Worm (Caenorhabditis elegans): Measurements from ENCODE around the gene rpl-20.

rpl-20 gene

DNA sequence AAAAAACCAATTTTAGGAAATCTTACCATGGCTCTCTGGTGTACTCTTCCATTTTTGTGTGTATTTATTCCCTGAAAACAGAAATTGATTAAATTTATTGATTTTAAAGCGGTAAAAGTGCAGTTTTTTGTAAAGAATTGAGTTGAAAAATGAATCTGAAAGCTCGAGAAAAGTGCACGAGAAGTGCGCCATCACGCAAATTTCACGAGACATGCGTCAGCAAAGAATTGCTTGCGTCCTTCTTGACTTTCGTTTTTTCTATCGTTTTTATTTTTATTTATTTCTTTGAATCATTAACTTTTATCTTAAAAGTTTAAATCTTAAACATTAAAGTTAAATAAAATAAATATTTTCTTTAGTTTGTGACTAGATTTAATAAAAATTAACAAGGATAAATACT, 4.2 kb downstream of the rpl-20 start, which contains the start of gene timm-17B.1 (continued):
- TF ChIP-seq rpc-1 (optimal IDR thresholded peaks at IDR 0.05) (no peak), rpc-1 (tag; optimal IDR thresholded peaks at IDR 0.05) (no peak), snpc-4 (GFP tag; optimal IDR thresholded peaks at IDR 0.05) (peak; percentile 12), snpc-4 (tag; optimal IDR thresholded peaks at IDR 0.05) (peak; percentile 34 to 64 (median 54)), B0261.1 (tag; optimal IDR thresholded peaks at IDR 0.05) (no peak), F37B4.10 (GFP tag; IDR thresholded peaks at IDR 0.05) (no peak), nhr-80 (tag; optimal IDR thresholded peaks at IDR 0.05) (peak; percentile 8), ccch-3 (GFP tag; optimal IDR thresholded peaks at IDR 0.05) (no peak), ceh-91 (GFP tag; IDR thresholded peaks at IDR 0.05) (no peak), die-1 (tag; optimal IDR thresholded peaks at IDR 0.05) (no peak), let-526 (GFP tag; IDR thresholded peaks at IDR 0.05) (no peak), F49E8.2 (tag; optimal IDR thresholded peaks at IDR 0.05; ENCODE audit: insufficient read depth) (no peak), K11D2.4 (GFP tag; IDR thresholded peaks at IDR 0.05) (no peak), F33H1.4 (GFP tag; IDR thresholded peaks at IDR 0.05) (peak; percentile 62), hlh-26 (GFP tag; conservative IDR thresholded peaks at IDR 0.05) (no peak), ZK185.1 (tag; optimal IDR thresholded peaks at IDR 0.05; ENCODE audit: poor library complexity, severe bottlenecking) (peak; percentile 49), egl-18 (GFP tag; IDR thresholded peaks at IDR 0.05) (no peak), F57C9.4 (tag; optimal IDR thresholded peaks at IDR 0.05) (no peak), snpc-1.3 (tag; optimal IDR thresholded peaks at IDR 0.05; ENCODE audit: insufficient read depth) (no peak), ztf-28 (GFP tag; IDR thresholded peaks at IDR 0.05) (no peak), lin-26 (GFP tag; IDR thresholded peaks at IDR 0.05) (no peak), ama-1 (optimal IDR thresholded peaks at IDR 0.05) (no peak), ama-1 (GFP tag; optimal IDR thresholded peaks at IDR 0.05) (no peak), hlh-12 (tag; optimal IDR thresholded peaks at IDR 0.05) (no peak), dox-1 (GFP tag; IDR thresholded peaks at IDR 0.05) (peak; percentile 68), ztf-25 (GFP tag; IDR thresholded peaks at IDR 0.05) (no peak), tlf-1 (GFP tag; optimal IDR thresholded peaks at IDR 0.05) (no peak), ceh-58 (GFP tag; IDR thresholded peaks at IDR 0.05) (no peak), cebp-1 (GFP tag; IDR thresholded peaks at IDR 0.05) (no peak), cebp-1 (tag; optimal IDR thresholded peaks at IDR 0.05) (peak; percentile 62), rcor-1 (GFP tag; IDR thresholded peaks at IDR 0.05) (peak; percentile 63; the same call in 1 of the 2 replicates), rec-8 (tag; optimal IDR thresholded peaks at IDR 0.05) (no peak), cebp-2 (GFP tag; IDR thresholded peaks at IDR 0.05) (no peak), lsy-27 (tag; optimal IDR thresholded peaks at IDR 0.05; ENCODE audit: borderline replicate concordance, insufficient read depth) (no peak), nfyb-1 (GFP tag; IDR thresholded peaks at IDR 0.05) (0 out of 2 replicates have a peak, but pooled peaks have one; percentile 68), Y95B8A.8 (GFP tag; IDR thresholded peaks at IDR 0.05) (no peak), aptf-2 (GFP tag; conservative IDR thresholded peaks at IDR 0.05) (no peak), zim-3 (tag; optimal IDR thresholded peaks at IDR 0.05) (no peak), mcd-1 (GFP tag; IDR thresholded peaks at IDR 0.05) (peak; percentile 88), chd-7 (tag; optimal IDR thresholded peaks at IDR 0.05) (no peak), attf-5 (GFP tag; optimal IDR thresholded peaks at IDR 0.05) (peak; percentile 17), hrde-1 (tag; optimal IDR thresholded peaks at IDR 0.05; ENCODE audit: borderline replicate concordance) (no peak), ztf-26 (tag; optimal IDR thresholded peaks at IDR 0.05) (no peak), ztf-6 (GFP tag; IDR thresholded peaks at IDR 0.05) (no peak), lag-1 (GFP tag; IDR thresholded peaks at IDR 0.05) (no peak), C06A6.2 (GFP tag; conservative IDR thresholded peaks at IDR 0.05) (no peak), egrh-3 (GFP tag; IDR thresholded peaks at IDR 0.05) (no peak), sea-2 (GFP tag; IDR thresholded peaks at IDR 0.05) (no peak), ztf-18 (tag; optimal IDR thresholded peaks at IDR 0.05) (peak; percentile 97), ceh-100 (GFP tag; IDR thresholded peaks at IDR 0.05) (peak; percentile 39; the same call in 1 of the 2 replicates)
